Worm (Caenorhabditis elegans) whole organism, young adult: ENCODE results near the gene K05B2.2.

Source experiments
- B0336.3 ChIP-seq: fragments of 200-800 bp; sonication (Bioruptor generic); IDR thresholded peaks from 2 replicates; pipeline ENCODE4 v1.3.6; 2022; ENCODE audit warnings: missing genetic modification characterization, missing compliant biosample characterization
- C06A6.2 ChIP-seq: fragments of 200-800 bp; sonication (Bioruptor generic); conservative IDR thresholded peaks from 2 replicates; pipeline ENCODE4 v1.3.6; 2022; ENCODE audit warnings: missing genetic modification characterization, missing compliant biosample characterization
- D2030.7 ChIP-seq: fragments of 200-800 bp; sonication (Bioruptor generic); IDR thresholded peaks from 2 replicates; pipeline ENCODE4 v1.3.6; 2022; ENCODE audit warnings: missing genetic modification reagents, missing genetic modification characterization, missing compliant biosample characterization
- F57C9.4 ChIP-seq: sonication (generic microtip); optimal IDR thresholded peaks from 2 replicates; lab custom pipeline; 2017; ENCODE audit warnings: mild to moderate bottlenecking, missing genetic modification characterization, missing compliant biosample characterization
- Y53F4B.3 ChIP-seq: fragments of 200-800 bp; sonication (Bioruptor generic); IDR thresholded peaks from 2 replicates; pipeline ENCODE4 v1.3.6; 2022; ENCODE audit warnings: missing genetic modification reagents, missing genetic modification characterization, missing compliant biosample characterization
- Y56A3A.18 ChIP-seq: fragments of 200-800 bp; sonication (Bioruptor generic); IDR thresholded peaks from 2 replicates; pipeline ENCODE4 v1.3.6; 2022; ENCODE audit warnings: missing genetic modification reagents, missing genetic modification characterization, missing compliant biosample characterization
- ZK185.1 ChIP-seq: sonication (generic microtip); optimal IDR thresholded peaks from 2 replicates; lab custom pipeline; 2016; ENCODE audit warnings: mild to moderate bottlenecking, missing genetic modification characterization, missing compliant biosample characterization; ENCODE audit not compliant: poor library complexity, severe bottlenecking
- akir-1 ChIP-seq: fragments of 200-800 bp; sonication (Bioruptor generic); optimal IDR thresholded peaks from 2 replicates; lab custom pipeline; 2018; ENCODE audit warnings: mild to moderate bottlenecking, missing genetic modification characterization, moderate library complexity, missing compliant biosample characterization
- ama-1 ChIP-seq, 3 experiments: fragments of 150-350 bp in 1 of 3; sonication (generic microtip) in 2 of 3; optimal IDR thresholded peaks; 2 replicates each; lab custom pipeline; 2014 to 2018; ENCODE audit warnings: missing biosample characterization in 2 of 3, missing genetic modification characterization in 2 of 3, missing genetic modification reagents in 2 of 3
- aptf-3 ChIP-seq: fragments of 200-800 bp; sonication (Bioruptor generic); IDR thresholded peaks from 2 replicates; pipeline ENCODE4 v1.3.6; 2022; ENCODE audit warnings: missing genetic modification characterization, missing compliant biosample characterization
- attf-3 ChIP-seq: fragments of 200-800 bp; sonication (Bioruptor generic); conservative IDR thresholded peaks from 2 replicates; pipeline ENCODE4 v1.3.6; 2022; ENCODE audit warnings: missing genetic modification reagents, missing genetic modification characterization, missing compliant biosample characterization
- attf-6 ChIP-seq: fragments of 200-800 bp; sonication (Bioruptor generic); IDR thresholded peaks from 2 replicates; pipeline ENCODE4 v1.3.6; 2022; ENCODE audit warnings: missing genetic modification reagents, missing genetic modification characterization, missing compliant biosample characterization
- ceh-27 ChIP-seq: fragments of 200-800 bp; sonication (Bioruptor generic); optimal IDR thresholded peaks from 2 replicates; lab custom pipeline; 2018; ENCODE audit warnings: mild to moderate bottlenecking, missing genetic modification characterization, moderate library complexity, missing compliant biosample characterization
- efl-1 ChIP-seq: fragments of 150-350 bp; optimal IDR thresholded peaks from 2 replicates; lab custom pipeline; 2014; ENCODE audit warnings: missing biosample characterization, missing genetic modification reagents, missing genetic modification characterization
- ets-4 ChIP-seq: fragments of 200-800 bp; sonication (Bioruptor generic); optimal IDR thresholded peaks from 2 replicates; lab custom pipeline; 2018; ENCODE audit warnings: mild to moderate bottlenecking, missing genetic modification characterization, missing compliant biosample characterization
- hlh-26 ChIP-seq: fragments of 200-800 bp; sonication (Bioruptor generic); conservative IDR thresholded peaks from 2 replicates; pipeline ENCODE4 v1.3.6; 2022; ENCODE audit warnings: missing genetic modification reagents, missing genetic modification characterization, missing compliant biosample characterization
- hmg-1.2 ChIP-seq: fragments of 200-800 bp; sonication (Bioruptor generic); IDR thresholded peaks from 2 replicates; pipeline ENCODE4 v1.3.6; 2022; ENCODE audit warnings: missing genetic modification reagents, missing genetic modification characterization, missing compliant biosample characterization
- hmg-20 ChIP-seq: fragments of 200-800 bp; sonication (Bioruptor generic); IDR thresholded peaks from 2 replicates; pipeline ENCODE4 v1.3.6; 2022; ENCODE audit warnings: missing genetic modification reagents, missing genetic modification characterization, missing compliant biosample characterization
- lag-1 ChIP-seq: fragments of 200-800 bp; sonication (Bioruptor generic); IDR thresholded peaks from 2 replicates; pipeline ENCODE4 v1.3.6; 2022; ENCODE audit warnings: missing genetic modification reagents, missing genetic modification characterization, missing compliant biosample characterization
- let-607 ChIP-seq, 2 experiments: fragments of 200-800 bp in 1 of 2; sonication (Bioruptor generic) in 1 of 2; sonication (generic microtip) in 1 of 2; optimal IDR thresholded peaks; 2 replicates each; lab custom pipeline; 2016 to 2018; ENCODE audit warnings: mild to moderate bottlenecking in 2 of 2, missing compliant biosample characterization in 2 of 2, missing genetic modification characterization in 2 of 2, moderate library complexity in 2 of 2, missing genotype in 1 of 2
- lin-35 ChIP-seq, 3 experiments: fragments of 150-350 bp in 2 of 3; sonication (generic microtip) in 1 of 3; optimal IDR thresholded peaks; 2 replicates each; lab custom pipeline; 2014 to 2018; ENCODE audit warnings: missing biosample characterization in 3 of 3, missing genetic modification characterization in 3 of 3, missing genetic modification reagents in 3 of 3
- lsl-1 ChIP-seq: fragments of 200-800 bp; sonication (Bioruptor generic); optimal IDR thresholded peaks from 2 replicates; lab custom pipeline; 2018; ENCODE audit warnings: mild to moderate bottlenecking, missing genetic modification characterization, moderate library complexity, missing compliant biosample characterization
- mel-28 ChIP-seq: sonication (generic microtip); optimal IDR thresholded peaks from 2 replicates; lab custom pipeline; 2016; ENCODE audit warnings: borderline replicate concordance, mild to moderate bottlenecking, missing genetic modification characterization, missing compliant biosample characterization
- mes-4 ChIP-seq: sonication (generic microtip); optimal IDR thresholded peaks from 2 replicates; lab custom pipeline; 2016; ENCODE audit warnings: missing genotype, missing genetic modification characterization, missing compliant biosample characterization
- nfyb-1 ChIP-seq: fragments of 200-800 bp; sonication (Bioruptor generic); IDR thresholded peaks from 2 replicates; pipeline ENCODE4 v1.3.6; 2022; ENCODE audit warnings: missing genetic modification reagents, missing genetic modification characterization, missing compliant biosample characterization
- nhr-27 ChIP-seq: fragments of 200-800 bp; sonication (Bioruptor generic); optimal IDR thresholded peaks from 2 replicates; lab custom pipeline; 2018; ENCODE audit warnings: mild to moderate bottlenecking, missing genetic modification characterization, moderate library complexity, missing compliant biosample characterization
- nhr-90 ChIP-seq: sonication (generic microtip); optimal IDR thresholded peaks from 2 replicates; lab custom pipeline; 2016; ENCODE audit warnings: missing genotype, mild to moderate bottlenecking, missing genetic modification characterization, missing compliant biosample characterization
- pha-4 ChIP-seq: fragments of 150-350 bp; sonication (generic microtip); optimal IDR thresholded peaks from 2 replicates; lab custom pipeline; 2014; ENCODE audit warnings: missing biosample characterization, missing genetic modification reagents, missing genetic modification characterization
- unc-62 ChIP-seq: fragments of 150-350 bp; optimal IDR thresholded peaks from 2 replicates; lab custom pipeline; 2014; ENCODE audit warnings: missing biosample characterization, missing genetic modification reagents, missing genetic modification characterization
- ztf-22 ChIP-seq: fragments of 200-800 bp; sonication (Bioruptor generic); optimal IDR thresholded peaks from 2 replicates; lab custom pipeline; 2018; ENCODE audit warnings: mild to moderate bottlenecking, missing genetic modification characterization, moderate library complexity, missing compliant biosample characterization
- ztf-26 ChIP-seq: sonication (generic microtip); optimal IDR thresholded peaks from 2 replicates; lab custom pipeline; 2017; ENCODE audit warnings: missing genetic modification characterization, missing compliant biosample characterization

K05B2.2 gene

DNA sequence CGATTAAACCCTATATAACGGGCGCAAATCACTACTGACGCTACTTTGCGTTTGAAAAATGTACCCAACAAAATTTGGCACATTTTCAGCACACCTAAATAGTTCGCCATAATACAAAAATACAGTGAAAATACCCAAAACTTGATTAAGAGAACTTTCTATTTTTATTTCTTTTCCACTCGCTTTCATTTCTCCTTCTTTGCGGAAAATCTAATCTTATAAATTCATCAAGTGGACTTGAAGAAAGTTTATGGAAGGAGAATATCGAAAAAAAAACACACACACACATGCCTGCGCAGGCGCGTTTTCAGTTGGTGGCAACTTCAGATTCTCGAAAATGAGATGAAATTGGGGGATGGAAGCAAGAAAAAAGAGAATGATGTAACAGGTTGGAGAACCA is 30.6 kb upstream of the K05B2.2 start:
- TF ChIP-seq hlh-26 (no peak), unc-62 (GFP tag; lab: Kevin White, UChicago) (no peak), ama-1 (optimal IDR thresholded peaks at IDR 0.05; lab: Kevin White, UChicago) (no peak), ama-1 (GFP tag; optimal IDR thresholded peaks at IDR 0.05; lab: Kevin White, UChicago) (no peak), aptf-3 (GFP tag; lab: Robert Waterston, UW) (no peak), ztf-22 (GFP tag; lab: Kevin White, UChicago) (no peak), D2030.7 (GFP tag; lab: Robert Waterston, UW) (no peak), Y56A3A.18 (GFP tag; lab: Robert Waterston, UW) (no peak), pha-4 (tag; lab: Kevin White, UChicago) (no peak), akir-1 (GFP tag; lab: Kevin White, UChicago) (no peak), Y53F4B.3 (no peak), nfyb-1 (GFP tag; lab: Robert Waterston, UW) (no peak), let-607 (tag; optimal IDR thresholded peaks at IDR 0.05; lab: Kevin White, UChicago) (no peak), F57C9.4 (tag; lab: Kevin White, UChicago) (no peak), hmg-1.2 (no peak), lag-1 (GFP tag; lab: Robert Waterston, UW) (no peak), ets-4 (GFP tag; lab: Kevin White, UChicago) (no peak), lin-35 (GFP tag; optimal IDR thresholded peaks at IDR 0.05; lab: Kevin White, UChicago) (no peak), mel-28 (tag; lab: Kevin White, UChicago) (no peak), B0336.3 (GFP tag; lab: Robert Waterston, UW) (no peak), ZK185.1 (tag; lab: Kevin White, UChicago) (no peak)

DNA sequence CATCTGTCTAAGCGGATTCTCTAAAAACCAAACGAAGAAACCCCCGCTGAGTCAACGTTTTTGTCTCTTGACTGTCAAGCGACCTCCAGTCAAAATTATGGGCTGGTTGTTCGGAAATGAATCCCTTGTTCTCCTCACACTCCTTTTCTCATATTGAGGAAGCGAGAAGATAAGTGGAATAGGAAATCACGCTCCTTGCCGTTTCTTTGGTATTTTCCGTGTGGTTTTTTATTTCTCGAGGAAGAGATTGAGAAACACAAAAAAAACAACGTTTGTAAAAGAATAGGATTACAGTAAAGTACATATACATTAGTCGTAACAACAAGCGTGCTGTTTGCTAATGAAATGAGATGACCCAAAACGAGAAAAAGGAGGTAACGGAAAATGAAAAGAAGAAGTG is 29.0 kb upstream of the K05B2.2 start, which contains the start of gene tsp-14:
Gene tsp-14, minus strand, starts transcription at position 62 of the 400 bp plus-strand sequence.
- TF ChIP-seq attf-6 (GFP tag; lab: Robert Waterston, UW) = no peak
- TF ChIP-seq ama-1 (optimal IDR thresholded peaks at IDR 0.05; lab: Kevin White, UChicago) = no peak
- TF ChIP-seq ama-1 (GFP tag; optimal IDR thresholded peaks at IDR 0.05; lab: Kevin White, UChicago) = no peak

DNA sequence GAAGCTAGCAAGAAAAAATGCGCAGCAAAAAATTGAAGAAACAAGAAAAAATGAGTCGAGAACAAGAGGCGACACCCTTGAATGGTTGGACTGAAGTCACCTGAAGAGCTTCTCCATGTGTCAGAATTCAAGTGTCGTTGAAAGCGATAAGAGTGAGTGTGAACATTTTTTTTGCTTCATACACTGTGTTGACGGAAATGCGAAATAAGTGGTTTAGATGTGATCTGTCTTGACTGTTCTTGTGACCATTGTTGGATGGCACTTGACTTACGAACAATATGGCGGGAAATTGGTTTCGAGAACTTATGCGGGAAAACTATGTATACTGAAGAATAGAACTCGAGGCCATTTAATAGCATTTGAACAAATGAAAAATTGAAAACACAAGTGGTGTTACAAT is 25.9 kb upstream of the K05B2.2 start:
- TF ChIP-seq attf-3 (GFP tag; lab: Robert Waterston, UW) (no peak), ceh-27 (GFP tag; lab: Kevin White, UChicago) (peak; percentile 68), nhr-27 (tag; lab: Kevin White, UChicago) (no peak)

DNA sequence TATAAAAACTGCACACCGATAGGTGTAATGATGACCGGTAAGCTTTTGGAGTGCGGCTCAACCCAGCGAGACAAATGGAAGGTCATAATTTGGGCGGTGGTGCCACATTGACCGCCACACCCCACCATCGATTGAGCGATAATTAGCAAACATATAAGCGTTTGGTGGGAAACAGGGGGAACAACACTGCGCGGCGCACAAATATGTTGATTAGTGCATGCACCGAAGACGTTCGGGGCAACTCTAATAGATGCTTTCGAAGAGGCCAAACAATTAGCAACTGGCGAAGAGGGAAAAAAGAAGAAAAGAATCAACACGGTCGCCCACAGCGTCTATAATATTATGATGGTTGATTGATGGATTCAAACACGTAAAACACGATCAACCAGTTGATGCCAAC is 24.6 kb upstream of the K05B2.2 start:
- TF ChIP-seq mes-4 (tag; lab: Kevin White, UChicago) (no peak), C06A6.2 (GFP tag; lab: Robert Waterston, UW) (no peak), lsl-1 (GFP tag; lab: Kevin White, UChicago) (no peak), lag-1 (GFP tag; lab: Robert Waterston, UW) (no peak), nhr-90 (tag; lab: Kevin White, UChicago) (no peak)

DNA sequence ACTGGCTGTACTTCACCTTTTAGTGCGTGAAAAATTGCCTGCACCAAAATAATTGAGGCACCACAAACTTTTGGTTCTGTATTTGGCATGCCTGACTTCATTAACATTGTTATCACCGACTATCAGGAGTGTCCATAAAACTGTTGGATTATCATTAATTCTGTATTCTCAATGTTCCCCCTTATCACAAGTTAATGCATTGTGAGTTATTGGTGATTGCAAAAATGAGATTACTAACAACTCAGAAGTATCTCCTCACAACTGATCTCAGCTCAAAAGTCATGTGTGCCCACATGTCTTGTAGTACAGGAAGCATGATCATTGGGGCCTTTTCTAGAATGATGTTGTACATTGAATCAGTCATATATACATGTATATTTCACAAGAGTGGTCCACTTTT is 20.2 kb upstream of the K05B2.2 start, which contains the start of gene arrd-23:
Gene arrd-23, plus strand, starts transcription at position 301 of the 400 bp plus-strand sequence.
- TF ChIP-seq hmg-20 (GFP tag; lab: Robert Waterston, UW) (no peak), lag-1 (GFP tag; lab: Robert Waterston, UW) (no peak), ztf-26 (tag; lab: Kevin White, UChicago) (no peak), efl-1 (GFP tag; lab: Kevin White, UChicago) (no peak), unc-62 (GFP tag; lab: Kevin White, UChicago) (no peak), Y56A3A.18 (GFP tag; lab: Robert Waterston, UW) (no peak), lin-35 (GFP tag; optimal IDR thresholded peaks at IDR 0.05; lab: Kevin White, UChicago) (no peak)
